Worm (Caenorhabditis elegans) whole organism, L1 larva: ENCODE results near the gene dcap-2.
A peak's percentile ranks its signal among the peaks of the same experiment; 100 is the strongest.

ENCODE experiments used
- C04F5.9 ChIP-seq: sonication (generic microtip); optimal IDR thresholded peaks from 2 replicates; lab custom pipeline; 2016; ENCODE audit warnings: missing genetic modification characterization, missing compliant biosample characterization
- C16A3.4 ChIP-seq: fragments of 150-350 bp; optimal IDR thresholded peaks from 2 replicates; lab custom pipeline; 2014; ENCODE audit warnings: missing biosample characterization, missing genetic modification characterization
- aha-1 ChIP-seq: fragments of 150-350 bp; optimal IDR thresholded peaks from 2 replicates; lab custom pipeline; 2014; ENCODE audit warnings: missing biosample characterization, missing genetic modification characterization
- aly-2 ChIP-seq: fragments of 150-350 bp; optimal IDR thresholded peaks from 2 replicates; lab custom pipeline; 2014; ENCODE audit warnings: missing biosample characterization, missing genetic modification characterization
- blmp-1 ChIP-seq: fragments of 150-350 bp; optimal IDR thresholded peaks from 2 replicates; lab custom pipeline; 2014; ENCODE audit warnings: missing biosample characterization, missing genetic modification characterization
- ceh-88 ChIP-seq: fragments of 200-800 bp; sonication (Bioruptor generic); IDR thresholded peaks from 2 replicates; pipeline ENCODE4 v1.3.6; 2022; ENCODE audit warnings: missing genetic modification characterization, missing compliant biosample characterization
- ces-1 ChIP-seq: fragments of 150-350 bp; optimal IDR thresholded peaks from 2 replicates; lab custom pipeline; 2014; ENCODE audit warnings: missing biosample characterization, missing genetic modification reagents, missing genetic modification characterization
- dpl-1 ChIP-seq, 3 experiments: fragments of 150-350 bp in 2 of 3; sonication (generic microtip) in 1 of 3; optimal IDR thresholded peaks; 2 replicates each; lab custom pipeline; 2014 to 2017; ENCODE audit warnings: missing biosample characterization in 3 of 3, missing genetic modification characterization in 3 of 3, missing genetic modification reagents in 3 of 3
- dsc-1 ChIP-seq: sonication (generic microtip); optimal IDR thresholded peaks from 2 replicates; lab custom pipeline; 2016; ENCODE audit warnings: mild to moderate bottlenecking, missing genetic modification characterization, missing compliant biosample characterization
- efl-1 ChIP-seq, 4 experiments: fragments of 150-350 bp; optimal IDR thresholded peaks in 3 of 4; peaks in 1 of 4; 1 replicate in 1 of 4; 2 replicates in 3 of 4; lab custom pipeline; 2014; ENCODE audit warnings: missing biosample characterization in 2 of 4, missing genetic modification characterization in 2 of 4, missing genetic modification reagents in 2 of 4
- elt-2 ChIP-seq: sonication (generic microtip); optimal IDR thresholded peaks from 2 replicates; lab custom pipeline; 2016; ENCODE audit warnings: missing genetic modification characterization, mild to moderate bottlenecking, inconsistent platforms, missing compliant biosample characterization, missing genetic modification reagents
- elt-3 ChIP-seq, 6 experiments: fragments of 150-350 bp in 1 of 6; sonication (generic microtip); optimal IDR thresholded peaks; 2 replicates each; lab custom pipeline; 2017 to 2018; ENCODE audit warnings: missing biosample characterization in 6 of 6, missing genetic modification characterization in 6 of 6, inconsistent platforms in 1 of 6
- fkh-4 ChIP-seq: sonication (generic microtip); optimal IDR thresholded peaks from 2 replicates; lab custom pipeline; 2016; ENCODE audit warnings: missing compliant biosample characterization, missing genetic modification characterization, borderline replicate concordance
- fos-1 ChIP-seq: fragments of 150-350 bp; optimal IDR thresholded peaks from 2 replicates; lab custom pipeline; 2014; ENCODE audit warnings: missing biosample characterization, missing genetic modification characterization
- grh-1 ChIP-seq: fragments of 200-800 bp; sonication (Bioruptor generic); IDR thresholded peaks from 2 replicates; pipeline ENCODE4 v1.3.6; 2022; ENCODE audit warnings: missing genetic modification reagents, missing genetic modification characterization, missing compliant biosample characterization
- hlh-4 ChIP-seq: sonication (generic microtip); optimal IDR thresholded peaks from 2 replicates; lab custom pipeline; 2016; ENCODE audit warnings: mild to moderate bottlenecking, missing genetic modification characterization, missing compliant biosample characterization
- lin-13 ChIP-seq: fragments of 150-350 bp; optimal IDR thresholded peaks from 2 replicates; lab custom pipeline; 2014; ENCODE audit warnings: missing biosample characterization, missing genetic modification reagents, missing genetic modification characterization
- lir-3 ChIP-seq: sonication (generic microtip); optimal IDR thresholded peaks from 2 replicates; lab custom pipeline; 2016; ENCODE audit warnings: mild to moderate bottlenecking, missing genetic modification characterization, moderate library complexity, missing compliant biosample characterization; ENCODE audit not compliant: poor library complexity
- lsy-2 ChIP-seq, 2 experiments: fragments of 150-350 bp; optimal IDR thresholded peaks; 2 replicates each; lab custom pipeline; 2014; ENCODE audit warnings: missing biosample characterization in 2 of 2, missing genetic modification characterization in 2 of 2
- mef-2 ChIP-seq: fragments of 150-350 bp; optimal IDR thresholded peaks from 2 replicates; lab custom pipeline; 2014; ENCODE audit warnings: missing biosample characterization, missing genetic modification characterization
- nhr-11 ChIP-seq: fragments of 150-350 bp; optimal IDR thresholded peaks from 2 replicates; lab custom pipeline; 2014; ENCODE audit warnings: missing biosample characterization, missing genetic modification characterization
- nhr-19 ChIP-seq: fragments of 200-800 bp; sonication (Bioruptor generic); conservative IDR thresholded peaks from 2 replicates; pipeline ENCODE4 v1.3.6; 2022; ENCODE audit warnings: missing genetic modification characterization, missing compliant biosample characterization
- nhr-20 ChIP-seq: sonication (generic microtip); optimal IDR thresholded peaks from 2 replicates; lab custom pipeline; 2016; ENCODE audit warnings: mild to moderate bottlenecking, missing genetic modification characterization, missing compliant biosample characterization
- nhr-47 ChIP-seq: sonication (generic microtip); optimal IDR thresholded peaks from 2 replicates; lab custom pipeline; 2016; ENCODE audit warnings: mild to moderate bottlenecking, missing genetic modification characterization, moderate library complexity, missing compliant biosample characterization
- nhr-71 ChIP-seq: sonication (generic microtip); optimal IDR thresholded peaks from 2 replicates; lab custom pipeline; 2016; ENCODE audit warnings: mild to moderate bottlenecking, missing genetic modification characterization, moderate library complexity, missing compliant biosample characterization
- nhr-77 ChIP-seq: fragments of 150-350 bp; optimal IDR thresholded peaks from 2 replicates; lab custom pipeline; 2014; ENCODE audit warnings: missing biosample characterization, missing genetic modification characterization
- nhr-84 ChIP-seq: sonication (generic microtip); optimal IDR thresholded peaks from 2 replicates; lab custom pipeline; 2017; ENCODE audit warnings: missing biosample characterization, missing genetic modification characterization
- nhr-85 ChIP-seq: sonication (generic microtip); peaks from one replicate; lab custom pipeline; 2016; ENCODE audit warnings: missing genetic modification characterization, inconsistent platforms, missing compliant biosample characterization
- nhr-90 ChIP-seq: sonication (generic microtip); optimal IDR thresholded peaks from 2 replicates; lab custom pipeline; 2016; ENCODE audit warnings: mild to moderate bottlenecking, missing genetic modification characterization, missing compliant biosample characterization; ENCODE audit not compliant: poor library complexity
- pax-3 ChIP-seq: fragments of 200-800 bp; sonication (Bioruptor generic); optimal IDR thresholded peaks from 2 replicates; lab custom pipeline; 2018; ENCODE audit warnings: mild to moderate bottlenecking, missing genetic modification characterization, moderate library complexity, missing compliant biosample characterization
- pqm-1 ChIP-seq: sonication (generic microtip); optimal IDR thresholded peaks from 3 replicates; lab custom pipeline; 2017; ENCODE audit warnings: missing biosample characterization, missing genetic modification characterization
- rnt-1 ChIP-seq: sonication (generic microtip); optimal IDR thresholded peaks from 2 replicates; lab custom pipeline; 2016; ENCODE audit warnings: mild to moderate bottlenecking, missing genetic modification characterization, moderate library complexity, missing compliant biosample characterization
- snpc-4 ChIP-seq: fragments of 150-350 bp; optimal IDR thresholded peaks from 2 replicates; lab custom pipeline; 2014; ENCODE audit warnings: missing biosample characterization, missing genetic modification characterization
- tbx-2 ChIP-seq: sonication (generic microtip); optimal IDR thresholded peaks from 2 replicates; lab custom pipeline; 2016; ENCODE audit warnings: missing genetic modification characterization, missing compliant biosample characterization
- unc-98 ChIP-seq: fragments of 200-800 bp; sonication (Bioruptor generic); IDR thresholded peaks from 2 replicates; pipeline ENCODE4 v1.3.6; 2022; ENCODE audit warnings: missing genetic modification characterization, missing compliant biosample characterization
- xbp-1 ChIP-seq: sonication (generic microtip); optimal IDR thresholded peaks from 2 replicates; lab custom pipeline; 2016; ENCODE audit warnings: missing genetic modification characterization, missing compliant biosample characterization
- ztf-11 ChIP-seq, 2 experiments: sonication (generic microtip); optimal IDR thresholded peaks; 2 replicates each; lab custom pipeline; 2016 to 2017; ENCODE audit warnings: missing genetic modification characterization in 2 of 2, missing biosample characterization in 1 of 2, missing compliant biosample characterization in 1 of 2
- ztf-4 ChIP-seq: fragments of 150-350 bp; optimal IDR thresholded peaks from 2 replicates; lab custom pipeline; 2014; ENCODE audit warnings: missing biosample characterization, missing genetic modification characterization

Gene dcap-2

DNA sequence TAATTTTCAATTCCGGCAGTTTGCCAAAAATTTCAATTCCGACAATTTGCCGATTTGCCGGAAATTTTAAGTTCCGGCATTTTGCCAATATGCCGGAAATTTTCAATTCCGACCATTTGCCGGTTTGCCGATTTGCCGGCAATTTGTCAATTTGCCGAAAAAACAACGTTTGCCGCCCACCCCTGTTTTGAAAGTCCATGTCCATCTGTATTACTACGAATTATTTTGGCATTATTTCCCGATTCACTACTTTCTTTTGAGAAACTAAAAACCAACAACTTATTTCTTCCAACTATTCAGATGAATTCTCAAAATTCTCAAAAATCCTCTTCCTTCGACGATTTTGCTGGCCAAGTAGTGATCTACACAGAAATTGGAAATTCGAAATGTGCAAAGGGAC lies 29.4 kb downstream of the dcap-2 start, which contains the start of gene Y45F10A.7:
Gene Y45F10A.7 (plus strand): TSS at position 301 of the 400 bp plus-strand sequence.
- TF ChIP-seq dpl-1 (GFP tag; optimal IDR thresholded peaks at IDR 0.05; lab: Kevin White, UChicago) (no peak), grh-1 (GFP tag; lab: Robert Waterston, UW) (no peak), snpc-4 (no peak), fkh-4 (tag; lab: Kevin White, UChicago) (no peak), fos-1 (tag; lab: Kevin White, UChicago) (no peak), aly-2 (tag; lab: Kevin White, UChicago) (no peak), nhr-77 (no peak), elt-2 (tag; lab: Kevin White, UChicago) (no peak), lin-13 (no peak), nhr-84 (no peak), mef-2 (no peak), blmp-1 (tag; lab: Kevin White, UChicago) (no peak), elt-3 (tag; optimal IDR thresholded peaks at IDR 0.05; lab: Kevin White, UChicago) (no peak), C16A3.4 (tag; lab: Kevin White, UChicago) (no peak), hlh-4 (no peak)

DNA sequence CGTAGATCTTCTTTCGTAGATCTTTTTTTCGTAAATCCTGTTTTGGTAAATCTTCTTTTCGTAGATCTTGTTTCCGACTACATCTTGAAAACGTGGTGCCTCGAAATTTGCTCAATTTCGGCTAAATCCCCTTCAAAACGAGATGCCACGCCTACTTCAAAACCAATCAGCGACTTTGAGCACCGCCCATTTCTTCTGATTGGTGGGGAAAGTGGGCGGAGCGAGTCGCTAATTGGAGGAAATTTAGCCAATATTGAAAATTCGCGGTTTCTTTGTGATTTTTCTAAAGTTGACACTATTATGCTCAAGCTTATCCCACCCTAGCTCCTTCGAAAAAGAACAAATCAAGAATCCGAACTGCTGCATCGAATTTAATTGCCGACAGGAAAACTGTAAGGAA lies 34.1 kb downstream of the dcap-2 start:
- TF ChIP-seq nhr-85 (tag; lab: Kevin White, UChicago) (peak; percentile 1), nhr-90 (tag; lab: Kevin White, UChicago) (no peak)

ce11 chrIV:13487019-13487418 lies 34.7 kb downstream of the dcap-2 start:
- TF ChIP-seq pqm-1 (no peak), ztf-11 (tag; optimal IDR thresholded peaks at IDR 0.05; lab: Kevin White, UChicago) (peak in 1 of 2 experiments; percentile 56), lsy-2 (tag; optimal IDR thresholded peaks at IDR 0.05; lab: Kevin White, UChicago) (no peak), ceh-88 (GFP tag; lab: Robert Waterston, UW) (0 out of 2 replicates have a peak, but pooled peaks have one; percentile 16), efl-1 (optimal IDR thresholded peaks at IDR 0.05; lab: Kevin White, UChicago) (peak; percentile 15 to 37), efl-1 (GFP tag; optimal IDR thresholded peaks at IDR 0.05 in 1 of 2; lab: Kevin White, UChicago) (peak in 1 of 2 experiments; percentile 24), nhr-20 (tag; lab: Kevin White, UChicago) (peak; percentile 8), nhr-71 (tag; lab: Kevin White, UChicago) (peak; percentile 48), nhr-11 (tag; lab: Kevin White, UChicago) (no peak), pax-3 (tag; lab: Kevin White, UChicago) (peak; percentile 15), nhr-19 (GFP tag; lab: Robert Waterston, UW) (peak; percentile 13; the same call in 1 of the 2 replicates), dsc-1 (tag; lab: Kevin White, UChicago) (peak; percentile 3), rnt-1 (no peak), xbp-1 (peak; percentile 5), ztf-4 (tag; lab: Kevin White, UChicago) (no peak), unc-98 (GFP tag; lab: Robert Waterston, UW) (peak; percentile 26; the same call in 1 of the 2 replicates), hlh-4 (no peak), dpl-1 (GFP tag; optimal IDR thresholded peaks at IDR 0.05; lab: Kevin White, UChicago) (no peak), nhr-90 (tag; lab: Kevin White, UChicago) (peak; percentile 30), C16A3.4 (tag; lab: Kevin White, UChicago) (no peak), C04F5.9 (tag; lab: Kevin White, UChicago) (no peak), aha-1 (no peak), nhr-47 (tag; lab: Kevin White, UChicago) (peak; percentile 55), ces-1 (no peak), tbx-2 (tag; lab: Kevin White, UChicago) (peak; percentile 10), lir-3 (tag; lab: Kevin White, UChicago) (peak; percentile 74)
- TF ChIP-seq, all 84 proteins: peak for 14
